Fruit fly (Drosophila melanogaster) whole organism, embryonic: Measurements from ENCODE around the gene CG1628.

Experiments
- Awh ChIP-seq: fragments of 200-800 bp; sonication (Bioruptor generic); IDR thresholded peaks from 2 replicates; pipeline ENCODE4, ENCODE4 v1.3.6; 2022; ENCODE audit warnings: missing biosample characterization, missing genetic modification characterization
- B-H2 ChIP-seq: fragments of 200-800 bp; sonication (Bioruptor generic); optimal IDR thresholded peaks from 2 replicates; lab custom pipeline; 2018; ENCODE audit warnings: missing biosample characterization, mild to moderate bottlenecking, missing genetic modification characterization
- C15 ChIP-seq: fragments of 200-800 bp; sonication (Bioruptor generic); IDR thresholded peaks from 3 replicates; pipeline ENCODE4 v1.3.6; 2022; ENCODE audit warnings: missing biosample characterization, missing genetic modification characterization
- CG10366 ChIP-seq: fragments of 200-800 bp; sonication (Bioruptor generic); IDR thresholded peaks from 2 replicates; pipeline ENCODE4 v1.3.6; 2022; ENCODE audit warnings: missing biosample characterization, missing genetic modification characterization
- CG12299 ChIP-seq: fragments of 200-800 bp; sonication (Bioruptor generic); optimal IDR thresholded peaks from 2 replicates; lab custom pipeline; 2018; ENCODE audit warnings: missing biosample characterization, mild to moderate bottlenecking, missing genetic modification characterization
- CG14965 ChIP-seq: fragments of 200-800 bp; sonication (Bioruptor generic); optimal IDR thresholded peaks from 2 replicates; lab custom pipeline; 2016; ENCODE audit warnings: missing biosample characterization, missing genetic modification characterization, borderline replicate concordance
- CG1647 ChIP-seq: fragments of 200-800 bp; sonication (Bioruptor generic); optimal IDR thresholded peaks from 3 replicates; lab custom pipeline; 2016; ENCODE audit warnings: missing biosample characterization, missing genetic modification characterization
- CG17359 ChIP-seq: fragments of 200-800 bp; sonication (Bioruptor generic); optimal IDR thresholded peaks from 3 replicates; lab custom pipeline; 2018; ENCODE audit warnings: missing biosample characterization, mild to moderate bottlenecking, missing genetic modification characterization, moderate library complexity
- CG1832 ChIP-seq: fragments of 200-800 bp; sonication (Bioruptor generic); optimal IDR thresholded peaks from 2 replicates; lab custom pipeline; 2017; ENCODE audit warnings: missing biosample characterization, mild to moderate bottlenecking, missing genetic modification characterization, inconsistent platforms
- CG2889 ChIP-seq: fragments of 200-800 bp; sonication (Bioruptor generic); IDR thresholded peaks from 3 replicates; pipeline ENCODE4 v1.3.6; 2022; ENCODE audit warnings: missing biosample characterization, missing genetic modification characterization
- CG30020 ChIP-seq: fragments of 200-800 bp; optimal IDR thresholded peaks from 2 replicates; lab custom pipeline; 2019; ENCODE audit warnings: missing biosample characterization, mild to moderate bottlenecking, missing genetic modification characterization, moderate library complexity
- CG31224 ChIP-seq: fragments of 200-800 bp; sonication (Bioruptor generic); IDR thresholded peaks from 2 replicates; pipeline ENCODE4 v1.3.6; 2022; ENCODE audit warnings: missing biosample characterization, missing genetic modification characterization
- CG4730 ChIP-seq: fragments of 200-800 bp; sonication (Bioruptor generic); IDR thresholded peaks from 2 replicates; pipeline ENCODE4 v1.3.6; 2022; ENCODE audit warnings: missing biosample characterization, missing genetic modification characterization
- CG4854 ChIP-seq: fragments of 200-800 bp; sonication (Bioruptor generic); optimal IDR thresholded peaks from 2 replicates; lab custom pipeline; 2016; ENCODE audit warnings: missing biosample characterization, missing genetic modification characterization, inconsistent platforms
- CG6689 ChIP-seq: fragments of 200-800 bp; sonication (Bioruptor generic); IDR thresholded peaks from 2 replicates; pipeline ENCODE4 v1.3.6; 2022; ENCODE audit warnings: missing biosample characterization, missing genetic modification characterization
- CG7556 ChIP-seq: fragments of 200-800 bp; sonication (Bioruptor generic); optimal IDR thresholded peaks from 2 replicates; lab custom pipeline; 2017; ENCODE audit warnings: missing biosample characterization, mild to moderate bottlenecking, missing genetic modification characterization
- CG9437 ChIP-seq: fragments of 200-800 bp; sonication (Bioruptor generic); optimal IDR thresholded peaks from 2 replicates; lab custom pipeline; 2018; ENCODE audit warnings: missing biosample characterization, mild to moderate bottlenecking, missing genetic modification characterization
- CoRest ChIP-seq: fragments of 200-800 bp; sonication (Bioruptor generic); optimal IDR thresholded peaks from 3 replicates; lab custom pipeline; 2018; ENCODE audit warnings: missing biosample characterization, mild to moderate bottlenecking, missing genetic modification characterization, moderate library complexity
- D19A ChIP-seq: fragments of 200-800 bp; optimal IDR thresholded peaks from 3 replicates; lab custom pipeline; 2019; ENCODE audit warnings: missing biosample characterization, mild to moderate bottlenecking, missing genetic modification characterization, moderate library complexity
- Dip3 ChIP-seq: fragments of 200-800 bp; sonication (Bioruptor generic); optimal IDR thresholded peaks from 3 replicates; lab custom pipeline; 2016; ENCODE audit warnings: missing biosample characterization, missing genetic modification characterization
- Dll ChIP-seq: fragments of 200-800 bp; sonication (Bioruptor generic); IDR thresholded peaks from 4 replicates; pipeline ENCODE4 v1.3.6; 2022; ENCODE audit warnings: missing biosample characterization, missing genetic modification characterization; ENCODE audit not compliant: partially characterized antibody
- Dref ChIP-seq: fragments of 200-800 bp; sonication (Bioruptor generic); IDR thresholded peaks from 2 replicates; pipeline ENCODE4 v1.3.6; 2022; ENCODE audit warnings: missing biosample characterization, missing genetic modification characterization
- E2f1 ChIP-seq: fragments of 200-800 bp; sonication (Bioruptor generic); IDR thresholded peaks from 2 replicates; pipeline ENCODE4 v1.3.6; 2022; ENCODE audit warnings: missing biosample characterization, missing genetic modification characterization
- Ets65A ChIP-seq: fragments of 200-800 bp; sonication (Bioruptor generic); peaks from one replicate; lab custom pipeline; 2016; ENCODE audit warnings: missing biosample characterization, missing genetic modification characterization
- Gug ChIP-seq: fragments of 200-800 bp; sonication (Bioruptor generic); IDR thresholded peaks from 4 replicates; pipeline ENCODE4 v1.3.6; 2022; ENCODE audit warnings: missing biosample characterization, missing genetic modification characterization
- Lpt ChIP-seq: fragments of >200 bp; optimal IDR thresholded peaks from 2 replicates; lab custom pipeline; 2018; ENCODE audit warnings: missing biosample characterization, missing genetic modification characterization
- Poxn ChIP-seq: fragments of 200-800 bp; sonication (Bioruptor generic); IDR thresholded peaks from 2 replicates; pipeline ENCODE4 v1.3.6; 2022; ENCODE audit warnings: missing biosample characterization, missing genetic modification characterization
- Rfx ChIP-seq: fragments of 200-800 bp; sonication (Bioruptor generic); IDR thresholded peaks from 2 replicates; pipeline ENCODE4 v1.3.6; 2022; ENCODE audit warnings: missing biosample characterization, missing genetic modification characterization
- Rx ChIP-seq: fragments of 200-800 bp; sonication (Bioruptor generic); IDR thresholded peaks from 2 replicates; pipeline ENCODE4 v1.3.6; 2022; ENCODE audit warnings: missing biosample characterization, missing genetic modification characterization
- Sin3A ChIP-seq: fragments of >200 bp; optimal IDR thresholded peaks from 2 replicates; lab custom pipeline; 2018
- Spps ChIP-seq: fragments of 200-800 bp; sonication (Bioruptor generic); optimal IDR thresholded peaks from 2 replicates; lab custom pipeline; 2018; ENCODE audit warnings: missing biosample characterization, mild to moderate bottlenecking, missing genetic modification characterization
- aop ChIP-seq: fragments of 200-800 bp; sonication (Bioruptor generic); IDR thresholded peaks from 2 replicates; pipeline ENCODE4 v1.3.6; 2022; ENCODE audit warnings: missing biosample characterization, missing genetic modification characterization
- ash1 ChIP-seq: fragments of 200-800 bp; sonication (Bioruptor generic); optimal IDR thresholded peaks from 2 replicates; lab custom pipeline; 2018; ENCODE audit warnings: missing biosample characterization, mild to moderate bottlenecking, missing genetic modification characterization
- chif ChIP-seq, 2 experiments: fragments of 200-800 bp; sonication (Bioruptor generic); optimal IDR thresholded peaks; 3 replicates each; lab custom pipeline; 2016; ENCODE audit warnings: missing biosample characterization in 2 of 2, missing genetic modification characterization in 2 of 2
- chm ChIP-seq: fragments of 200-800 bp; sonication (Bioruptor generic); IDR thresholded peaks from 2 replicates; pipeline ENCODE4 v1.3.6; 2022; ENCODE audit warnings: missing biosample characterization, missing genetic modification characterization
- crp ChIP-seq, 2 experiments: fragments of 200-800 bp; sonication (Bioruptor generic); optimal IDR thresholded peaks; 2 replicates in 1 of 2; 3 replicates in 1 of 2; lab custom pipeline; 2017; ENCODE audit warnings: missing biosample characterization in 2 of 2, missing genetic modification characterization in 2 of 2, mild to moderate bottlenecking in 1 of 2, moderate library complexity in 1 of 2
- dmrt11E ChIP-seq: fragments of 200-800 bp; sonication (Bioruptor generic); optimal IDR thresholded peaks from 3 replicates; lab custom pipeline; 2018; ENCODE audit warnings: missing biosample characterization, mild to moderate bottlenecking, missing genetic modification characterization, moderate library complexity
- dpn ChIP-seq, 2 experiments: fragments of 200-800 bp; sonication (Bioruptor generic); optimal IDR thresholded peaks; 3 replicates each; lab custom pipeline; 2016; ENCODE audit warnings: missing biosample characterization in 2 of 2, missing genetic modification characterization in 2 of 2
- ems ChIP-seq: fragments of 200-800 bp; sonication (Bioruptor generic); optimal IDR thresholded peaks from 3 replicates; lab custom pipeline; 2016; ENCODE audit warnings: missing biosample characterization, missing genetic modification characterization
- fd102C ChIP-seq: fragments of 200-800 bp; sonication (Bioruptor generic); optimal IDR thresholded peaks from 2 replicates; lab custom pipeline; 2018; ENCODE audit warnings: missing biosample characterization, mild to moderate bottlenecking, missing genetic modification characterization, moderate library complexity
- fru ChIP-seq: fragments of >200 bp; optimal IDR thresholded peaks from 2 replicates; lab custom pipeline; 2017
- insv ChIP-seq, 2 experiments: fragments of 200-800 bp; sonication (Bioruptor generic); optimal IDR thresholded peaks; 3 replicates each; lab custom pipeline; 2016 to 2018; ENCODE audit warnings: missing biosample characterization in 2 of 2, missing genetic modification characterization in 2 of 2
- inv ChIP-seq: fragments of 200-800 bp; sonication (Bioruptor generic); IDR thresholded peaks from 2 replicates; pipeline ENCODE4 v1.3.6; 2022; ENCODE audit warnings: missing biosample characterization, missing genetic modification characterization; ENCODE audit not compliant: partially characterized antibody
- lov ChIP-seq, 2 experiments: fragments of 200-800 bp in 1 of 2; fragments of >200 bp in 1 of 2; sonication (Bioruptor generic) in 1 of 2; IDR thresholded peaks in 1 of 2; optimal IDR thresholded peaks in 1 of 2; 2 replicates in 1 of 2; 3 replicates in 1 of 2; pipeline versions ENCODE4 v1.3.6 to Lab custom; 2017 to 2022; ENCODE audit warnings: missing biosample characterization in 1 of 2, missing genetic modification characterization in 1 of 2
- oc ChIP-seq: fragments of 200-800 bp; sonication (Bioruptor generic); optimal IDR thresholded peaks from 2 replicates; lab custom pipeline; 2018; ENCODE audit warnings: missing biosample characterization, mild to moderate bottlenecking, missing genetic modification characterization, moderate library complexity
- odd ChIP-seq: fragments of 200-800 bp; sonication (Bioruptor generic); optimal IDR thresholded peaks from 2 replicates; lab custom pipeline; 2017; ENCODE audit warnings: missing biosample characterization, mild to moderate bottlenecking, missing genetic modification characterization
- slp2 ChIP-seq: fragments of 200-800 bp; sonication (Bioruptor generic); optimal IDR thresholded peaks from 2 replicates; lab custom pipeline; 2016; ENCODE audit warnings: missing biosample characterization, missing genetic modification characterization
- sug ChIP-seq: fragments of 200-800 bp; optimal IDR thresholded peaks from 2 replicates; lab custom pipeline; 2019; ENCODE audit warnings: missing biosample characterization, mild to moderate bottlenecking, missing genetic modification characterization, moderate library complexity
- zen2 ChIP-seq: fragments of 200-800 bp; sonication (Bioruptor generic); IDR thresholded peaks from 3 replicates; pipeline ENCODE4 v1.3.6; 2022; ENCODE audit warnings: missing biosample characterization, missing genetic modification characterization; ENCODE audit not compliant: partially characterized antibody
- zfh1 ChIP-seq: fragments of 200-800 bp; sonication (Bioruptor generic); IDR thresholded peaks from 3 replicates; pipeline ENCODE4 v1.3.6; 2022; ENCODE audit warnings: missing biosample characterization, missing genetic modification characterization

The CG1628 gene

dm6 chrX:10602057-10602764 lies at the start of gene CG1628 (continued):
- peak; percentile 100 for TF ChIP-seq sug (tag; lab: Kevin White, UChicago)
- TF ChIP-seq oc (tag; lab: Kevin White, UChicago), result no peak
- TF ChIP-seq CG9437 (GFP tag; lab: Kevin White, UChicago), result no peak
- no peak for TF ChIP-seq CG31224 (GFP tag; lab: Robert Waterston, UW)
- TF ChIP-seq C15 (GFP tag; lab: Robert Waterston, UW), result no peak
- no peak for TF ChIP-seq chif (GFP tag; optimal IDR thresholded peaks at IDR 0.05; lab: Kevin White, UChicago)
- TF ChIP-seq Sin3A (lab: Kevin White, UChicago), result no peak
- peak; percentile 53; the same call in 2 of the 3 replicates for TF ChIP-seq zen2 (GFP tag; lab: Robert Waterston, UW)
- TF ChIP-seq dmrt11E (tag; lab: Kevin White, UChicago), result no peak
- TF ChIP-seq CG2889 (GFP tag; lab: Robert Waterston, UW), result no peak
- peak; percentile 59; the same call in 1 of the 2 replicates for TF ChIP-seq Rfx (GFP tag; lab: Robert Waterston, UW)
- TF ChIP-seq Awh (GFP tag; lab: Robert Waterston, UW), result peak; percentile 64; the same call in 1 of the 2 replicates
- no peak for TF ChIP-seq CG4854 (GFP tag; lab: Kevin White, UChicago)
- no peak for TF ChIP-seq CG7556 (GFP tag; lab: Kevin White, UChicago)
- 0 out of 2 replicates have a peak, but pooled peaks have one; percentile 14 for TF ChIP-seq CG6689 (GFP tag; lab: Robert Waterston, UW)
- no peak for TF ChIP-seq Dip3 (GFP tag; lab: Kevin White, UChicago)
- no peak for TF ChIP-seq B-H2 (GFP tag; lab: Kevin White, UChicago)
- TF ChIP-seq ash1 (GFP tag; lab: Kevin White, UChicago), result no peak
- TF ChIP-seq Rx (GFP tag; lab: Robert Waterston, UW), result no peak
- TF ChIP-seq Gug, result no peak
- no peak for TF ChIP-seq Ets65A (GFP tag; lab: Kevin White, UChicago)
- TF ChIP-seq zfh1, result no peak
- TF ChIP-seq fru (lab: Kevin White, UChicago), result no peak
- TF ChIP-seq CG14965 (GFP tag; lab: Kevin White, UChicago), result no peak
- no peak for TF ChIP-seq CG30020 (tag; lab: Kevin White, UChicago)
- TF ChIP-seq fd102C (GFP tag; lab: Kevin White, UChicago), result no peak
- no peak for TF ChIP-seq crp (GFP tag; optimal IDR thresholded peaks at IDR 0.05; lab: Kevin White, UChicago)
- peak in 1 of 2 experiments; percentile 27 for TF ChIP-seq dpn (GFP tag; optimal IDR thresholded peaks at IDR 0.05; lab: Kevin White, UChicago)
- no peak for TF ChIP-seq lov (optimal IDR thresholded peaks at IDR 0.05; lab: Kevin White, UChicago)
- TF ChIP-seq lov (GFP tag; IDR thresholded peaks at IDR 0.05; lab: Robert Waterston, UW), result 0 out of 3 replicates have a peak, but pooled peaks have one; percentile 56
- TF ChIP-seq Spps (tag; lab: Kevin White, UChicago), result no peak
- TF ChIP-seq Dll, result peak; percentile 68; the same call in 3 of the 4 replicates
- TF ChIP-seq CG12299 (tag; lab: Kevin White, UChicago), result no peak
- no peak for TF ChIP-seq ems (GFP tag; lab: Kevin White, UChicago)
- TF ChIP-seq Lpt (GFP tag; lab: Kevin White, UChicago), result no peak
- TF ChIP-seq D19A (tag; lab: Kevin White, UChicago), result no peak
- peak; percentile 15; the same call in 1 of the 2 replicates for TF ChIP-seq CG10366 (GFP tag; lab: Robert Waterston, UW)
- TF ChIP-seq CG17359 (tag; lab: Kevin White, UChicago), result peak; percentile 0
- TF ChIP-seq Poxn (GFP tag; lab: Robert Waterston, UW), result no peak
- no peak for TF ChIP-seq CG4730 (GFP tag; lab: Robert Waterston, UW)
- TF ChIP-seq inv (GFP tag; lab: Robert Waterston, UW), result no peak
- no peak for TF ChIP-seq odd
- TF ChIP-seq CG1832 (GFP tag; lab: Kevin White, UChicago), result peak; percentile 94
- peak; percentile 62 for TF ChIP-seq Dref (GFP tag; lab: Robert Waterston, UW)
- no peak for TF ChIP-seq CG1647 (GFP tag; lab: Kevin White, UChicago)
- peak; percentile 33; the same call in 1 of the 2 replicates for TF ChIP-seq E2f1 (GFP tag; lab: Robert Waterston, UW)
- peak; percentile 64 for TF ChIP-seq chm (GFP tag; lab: Robert Waterston, UW)
- TF ChIP-seq aop (GFP tag; lab: Robert Waterston, UW), result peak; percentile 92
- no peak for TF ChIP-seq insv (GFP tag; optimal IDR thresholded peaks at IDR 0.05; lab: Kevin White, UChicago)
- TF ChIP-seq CoRest (tag; lab: Kevin White, UChicago), result peak; percentile 32
- TF ChIP-seq slp2 (GFP tag; lab: Kevin White, UChicago), result no peak
